Worm (Caenorhabditis elegans): ENCODE data around the gene nhr-88.

The nhr-88 gene

ce11 chrII:2946438-2946837 is 30.0 kb upstream of the nhr-88 start, which contains the start of gene srw-79:
Gene srw-79 (plus strand): TSS chrII:2946738.
- TF ChIP-seq ztf-29 (GFP tag; IDR thresholded peaks at IDR 0.05), result no peak
- TF ChIP-seq ztf-23 (GFP tag; IDR thresholded peaks at IDR 0.05), result no peak
- no peak for TF ChIP-seq flt-1 (GFP tag; IDR thresholded peaks at IDR 0.05)

DNA sequence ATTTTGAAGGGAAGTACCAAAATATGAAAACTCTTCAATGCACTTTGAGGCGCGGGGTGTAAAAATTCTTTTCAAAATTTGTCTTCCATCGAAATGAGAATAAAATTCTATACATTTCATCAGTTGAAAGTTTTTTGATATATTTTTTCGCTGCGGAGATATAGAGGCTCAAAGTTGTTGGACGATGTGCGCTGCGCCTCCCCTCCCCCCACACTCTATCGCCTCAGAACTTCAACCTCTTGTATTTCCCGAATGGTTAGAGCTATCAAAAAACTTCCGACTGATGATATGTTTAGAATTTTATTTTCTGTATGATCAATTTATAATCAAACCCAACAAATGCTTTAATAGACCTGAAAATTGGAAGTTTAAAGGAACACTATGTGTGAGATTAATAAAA is 27.8 kb upstream of the nhr-88 start:
- no peak for TF ChIP-seq ztf-29 (GFP tag; IDR thresholded peaks at IDR 0.05)
- no peak for TF ChIP-seq tab-1 (GFP tag; IDR thresholded peaks at IDR 0.05)
- TF ChIP-seq flt-1 (GFP tag; IDR thresholded peaks at IDR 0.05), result no peak
- TF ChIP-seq ztf-23 (GFP tag; IDR thresholded peaks at IDR 0.05), result no peak
- TF ChIP-seq med-1 (GFP tag; optimal IDR thresholded peaks at IDR 0.05; ENCODE audit: insufficient read depth), result no peak
- no peak for TF ChIP-seq klf-2 (GFP tag; conservative IDR thresholded peaks at IDR 0.05)
- TF ChIP-seq ref-1 (GFP tag; conservative IDR thresholded peaks at IDR 0.05), result no peak
- TF ChIP-seq cog-1 (tag; optimal IDR thresholded peaks at IDR 0.05), result no peak
- no peak for TF ChIP-seq T22C8.4 (GFP tag; IDR thresholded peaks at IDR 0.05)

DNA sequence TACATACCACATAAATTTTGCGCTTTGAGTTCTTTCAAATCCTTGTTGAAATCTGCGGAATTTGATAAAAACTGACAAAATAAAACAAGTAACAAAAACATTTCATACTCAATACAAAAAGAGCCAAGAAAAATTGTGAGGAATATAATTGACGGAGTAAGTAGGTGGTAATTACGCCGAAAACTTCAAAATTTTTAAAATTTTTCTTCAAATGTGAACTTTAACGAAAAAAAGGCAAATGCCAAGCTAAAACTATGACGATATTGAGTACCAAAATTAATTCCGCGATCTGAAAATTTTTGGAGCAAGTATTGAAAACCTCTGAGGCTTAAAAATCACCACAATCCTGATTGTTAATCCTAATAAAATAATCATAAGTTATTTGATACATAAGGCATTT is 23.8 kb upstream of the nhr-88 start, which contains the start of gene irld-51:
TSS of gene irld-51 (minus strand) at position 101 of the 400 bp plus-strand sequence.
- TF ChIP-seq T22C8.4 (GFP tag; IDR thresholded peaks at IDR 0.05) (no peak), flt-1 (GFP tag; IDR thresholded peaks at IDR 0.05) (no peak), ztf-23 (GFP tag; IDR thresholded peaks at IDR 0.05) (no peak), ref-1 (GFP tag; conservative IDR thresholded peaks at IDR 0.05) (no peak), cog-1 (tag; optimal IDR thresholded peaks at IDR 0.05) (no peak)

- no peak for TF ChIP-seq flt-1 (GFP tag; IDR thresholded peaks at IDR 0.05)
- no peak for TF ChIP-seq med-1 (GFP tag; optimal IDR thresholded peaks at IDR 0.05; ENCODE audit: insufficient read depth)
- TF ChIP-seq ztf-23 (GFP tag; IDR thresholded peaks at IDR 0.05), result no peak
- no peak for TF ChIP-seq cog-1 (tag; optimal IDR thresholded peaks at IDR 0.05)
- TF ChIP-seq ztf-29 (GFP tag; IDR thresholded peaks at IDR 0.05), result no peak
- no peak for TF ChIP-seq tab-1 (GFP tag; IDR thresholded peaks at IDR 0.05)
- no peak for TF ChIP-seq ref-1 (GFP tag; conservative IDR thresholded peaks at IDR 0.05)
- TF ChIP-seq T22C8.4 (GFP tag; IDR thresholded peaks at IDR 0.05), result no peak
- no peak for TF ChIP-seq klf-2 (GFP tag; conservative IDR thresholded peaks at IDR 0.05)
Observed at ce11 chrII:2955656-2956115, 20.8 kb upstream of the nhr-88 start, which contains the start of gene irld-48. Gene irld-48 (plus strand): TSS chrII:2956065.

DNA sequence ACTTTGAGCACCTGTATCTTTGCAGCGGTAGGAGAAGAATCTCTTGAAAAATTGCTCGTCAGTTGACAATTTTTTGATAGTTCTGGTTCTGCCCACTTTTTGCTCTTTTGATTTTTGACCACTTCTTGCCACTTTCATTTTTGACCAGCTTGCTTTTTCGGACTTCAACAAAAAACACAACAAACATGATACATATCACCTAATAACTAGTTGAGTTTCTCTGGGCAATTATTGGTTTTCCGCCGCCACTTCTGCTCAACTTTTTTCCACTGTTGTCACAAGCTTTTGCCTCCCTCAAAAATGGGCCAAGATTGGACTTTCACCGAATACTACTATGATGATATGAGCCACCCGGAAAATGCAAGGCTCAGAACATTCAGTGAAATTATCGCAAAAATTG is 18.1 kb upstream of the nhr-88 start, which contains the start of gene srw-60:
TSS of gene srw-60 (plus strand) at position 301 of the 400 bp plus-strand sequence.
- no peak for TF ChIP-seq ztf-29 (GFP tag; IDR thresholded peaks at IDR 0.05)
- no peak for TF ChIP-seq klf-2 (GFP tag; conservative IDR thresholded peaks at IDR 0.05)
- no peak for TF ChIP-seq tab-1 (GFP tag; IDR thresholded peaks at IDR 0.05)
- TF ChIP-seq flt-1 (GFP tag; IDR thresholded peaks at IDR 0.05), result no peak
- no peak for TF ChIP-seq T22C8.4 (GFP tag; IDR thresholded peaks at IDR 0.05)
- TF ChIP-seq cog-1 (tag; optimal IDR thresholded peaks at IDR 0.05), result no peak
- TF ChIP-seq ref-1 (GFP tag; conservative IDR thresholded peaks at IDR 0.05), result no peak
- no peak for TF ChIP-seq ztf-23 (GFP tag; IDR thresholded peaks at IDR 0.05)
- TF ChIP-seq med-1 (GFP tag; optimal IDR thresholded peaks at IDR 0.05; ENCODE audit: insufficient read depth), result no peak

DNA sequence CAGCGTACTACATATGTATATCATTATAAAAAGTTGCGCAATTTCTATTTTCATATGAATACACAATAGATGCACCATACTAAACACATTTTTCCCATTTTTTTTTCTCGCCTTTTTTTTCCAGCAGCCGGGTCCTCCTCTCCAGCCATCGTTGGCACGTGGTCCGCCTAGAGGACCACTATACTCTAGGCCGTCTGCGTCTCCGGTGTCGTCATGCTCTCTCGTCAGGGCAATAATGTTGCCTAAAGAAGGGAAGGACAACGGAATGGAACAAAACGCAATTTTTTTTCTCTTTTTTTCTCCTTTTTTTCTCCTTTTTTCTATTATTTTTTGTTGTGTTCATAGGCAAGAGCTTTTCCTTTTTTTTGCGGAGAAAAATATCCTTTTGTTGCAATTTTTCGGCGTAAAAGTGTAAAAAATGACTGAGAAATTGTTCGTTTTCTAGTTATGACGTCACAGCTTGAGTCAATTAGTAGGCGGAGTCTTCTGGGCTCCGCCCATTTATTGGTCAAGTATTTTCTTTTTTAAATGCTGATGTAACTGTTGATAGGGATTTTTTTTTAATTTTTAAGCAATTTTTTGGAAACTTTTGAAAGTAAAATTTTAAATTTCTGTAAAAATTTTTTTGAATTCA is 13.8 kb upstream of the nhr-88 start:
- TF ChIP-seq ref-1 (GFP tag; conservative IDR thresholded peaks at IDR 0.05) (no peak), ztf-29 (GFP tag; IDR thresholded peaks at IDR 0.05) (no peak), T22C8.4 (GFP tag; IDR thresholded peaks at IDR 0.05) (no peak), med-1 (GFP tag; optimal IDR thresholded peaks at IDR 0.05; ENCODE audit: insufficient read depth) (no peak), flt-1 (GFP tag; IDR thresholded peaks at IDR 0.05) (no peak), klf-2 (GFP tag; conservative IDR thresholded peaks at IDR 0.05) (no peak), tab-1 (GFP tag; IDR thresholded peaks at IDR 0.05) (no peak), cog-1 (tag; optimal IDR thresholded peaks at IDR 0.05) (no peak), ztf-23 (GFP tag; IDR thresholded peaks at IDR 0.05) (no peak)

DNA sequence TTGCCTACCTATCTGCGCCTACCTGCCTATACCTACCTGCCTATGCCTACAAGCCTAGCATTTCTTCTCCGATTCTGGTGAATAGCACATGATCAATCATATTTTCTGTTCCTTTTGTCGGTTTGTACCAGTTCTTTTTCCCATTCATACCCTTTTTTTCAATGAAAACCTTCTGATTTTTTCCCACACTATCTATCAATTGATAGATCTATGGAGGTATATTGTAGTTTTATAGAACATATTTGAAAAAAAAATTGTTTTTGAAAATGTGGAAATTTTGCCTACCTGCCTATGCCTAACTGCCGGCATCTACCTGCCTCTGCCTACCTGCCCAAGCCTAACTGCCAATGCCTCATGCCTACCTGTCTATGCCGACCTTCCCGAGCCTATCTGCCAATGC is 12.8 kb upstream of the nhr-88 start:
- TF ChIP-seq T22C8.4 (GFP tag; IDR thresholded peaks at IDR 0.05), result no peak
- TF ChIP-seq med-1 (GFP tag; optimal IDR thresholded peaks at IDR 0.05; ENCODE audit: insufficient read depth), result no peak
- TF ChIP-seq cog-1 (tag; optimal IDR thresholded peaks at IDR 0.05), result no peak
- TF ChIP-seq flt-1 (GFP tag; IDR thresholded peaks at IDR 0.05), result no peak
- no peak for TF ChIP-seq tab-1 (GFP tag; IDR thresholded peaks at IDR 0.05)
- no peak for TF ChIP-seq ref-1 (GFP tag; conservative IDR thresholded peaks at IDR 0.05)
- no peak for TF ChIP-seq ztf-23 (GFP tag; IDR thresholded peaks at IDR 0.05)
- TF ChIP-seq klf-2 (GFP tag; conservative IDR thresholded peaks at IDR 0.05), result no peak
- no peak for TF ChIP-seq ztf-29 (GFP tag; IDR thresholded peaks at IDR 0.05)

DNA sequence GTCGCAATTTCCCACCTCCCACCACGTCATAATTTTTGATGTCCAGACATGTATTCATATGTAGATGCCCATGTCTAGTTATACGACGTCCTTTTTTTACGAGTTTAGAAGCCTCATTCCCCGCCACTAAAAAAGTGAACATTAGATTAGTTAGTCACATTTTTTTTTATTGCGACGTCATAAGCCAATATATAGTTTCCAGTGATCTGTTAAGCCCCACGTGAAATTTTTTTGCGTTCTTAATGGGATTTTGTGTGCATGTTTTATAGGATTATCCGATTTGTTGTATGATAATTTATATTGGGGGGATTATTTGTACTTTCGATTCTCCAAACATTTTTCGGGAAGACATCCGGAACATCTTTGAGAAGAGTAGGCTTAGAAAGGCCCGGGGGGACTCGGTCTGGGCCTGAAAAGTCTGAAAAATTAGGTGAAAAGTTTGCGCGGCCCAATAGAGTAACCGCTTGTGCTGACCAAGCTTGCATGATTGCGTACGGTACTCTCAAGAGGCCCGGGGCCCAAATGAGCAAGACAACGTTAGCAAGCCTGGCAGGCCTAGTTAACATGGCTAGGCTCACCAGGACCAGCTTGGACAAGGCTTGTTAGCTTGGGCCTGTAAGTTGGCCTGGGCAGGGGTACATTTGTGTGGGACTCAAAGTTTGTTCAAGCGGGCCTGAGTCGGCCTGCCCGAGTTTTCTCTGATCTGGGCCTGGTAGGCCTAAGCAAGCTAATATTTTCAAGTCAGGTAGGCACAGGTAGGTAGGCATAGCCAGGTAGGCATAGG is 11.0 kb upstream of the nhr-88 start:
- no peak for TF ChIP-seq tab-1 (GFP tag; IDR thresholded peaks at IDR 0.05)
- TF ChIP-seq flt-1 (GFP tag; IDR thresholded peaks at IDR 0.05), result no peak
- TF ChIP-seq cog-1 (tag; optimal IDR thresholded peaks at IDR 0.05), result no peak
- TF ChIP-seq med-1 (GFP tag; optimal IDR thresholded peaks at IDR 0.05; ENCODE audit: insufficient read depth), result no peak
- TF ChIP-seq ztf-23 (GFP tag; IDR thresholded peaks at IDR 0.05), result no peak
- TF ChIP-seq ztf-29 (GFP tag; IDR thresholded peaks at IDR 0.05), result no peak
- no peak for TF ChIP-seq ref-1 (GFP tag; conservative IDR thresholded peaks at IDR 0.05)
- no peak for TF ChIP-seq T22C8.4 (GFP tag; IDR thresholded peaks at IDR 0.05)
- TF ChIP-seq klf-2 (GFP tag; conservative IDR thresholded peaks at IDR 0.05), result no peak

DNA sequence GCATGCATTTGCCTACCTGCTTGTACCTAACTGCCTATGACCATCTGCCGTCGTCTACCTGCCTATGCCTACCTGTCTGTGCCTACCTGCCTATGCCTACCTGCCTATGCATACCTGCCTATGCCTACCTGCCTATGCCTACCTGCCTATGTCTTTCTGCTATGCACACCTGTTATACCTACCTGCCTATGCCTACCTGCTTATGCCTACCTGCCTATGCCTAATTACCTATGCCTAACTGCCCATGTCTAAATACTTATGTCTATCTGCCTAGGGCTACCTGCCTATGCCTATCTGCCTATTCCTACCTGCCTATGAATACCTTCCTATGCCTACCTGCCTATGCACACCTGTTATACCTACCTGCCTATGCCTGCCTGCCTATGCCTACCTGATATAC is 10.1 kb upstream of the nhr-88 start:
- TF ChIP-seq T22C8.4 (GFP tag; IDR thresholded peaks at IDR 0.05) (no peak), cog-1 (tag; optimal IDR thresholded peaks at IDR 0.05) (no peak), klf-2 (GFP tag; conservative IDR thresholded peaks at IDR 0.05) (no peak), ref-1 (GFP tag; conservative IDR thresholded peaks at IDR 0.05) (no peak), ztf-23 (GFP tag; IDR thresholded peaks at IDR 0.05) (peak; percentile 64), flt-1 (GFP tag; IDR thresholded peaks at IDR 0.05) (no peak), med-1 (GFP tag; optimal IDR thresholded peaks at IDR 0.05; ENCODE audit: insufficient read depth) (no peak)
